Worm (Caenorhabditis elegans) whole organism, L1 larva: Measurements from ENCODE around the gene aex-3.

Experiments
- C16A3.4 ChIP-seq: fragments of 150-350 bp; optimal IDR thresholded peaks from 2 replicates; lab custom pipeline; 2014; ENCODE audit warnings: missing biosample characterization, missing genetic modification characterization
- C34B4.2 ChIP-seq: sonication (generic microtip); optimal IDR thresholded peaks from 2 replicates; lab custom pipeline; 2017; ENCODE audit warnings: mild to moderate bottlenecking, missing genetic modification characterization, missing compliant biosample characterization
- aha-1 ChIP-seq: fragments of 150-350 bp; optimal IDR thresholded peaks from 2 replicates; lab custom pipeline; 2014; ENCODE audit warnings: missing biosample characterization, missing genetic modification characterization
- alr-1 ChIP-seq: fragments of 200-800 bp; sonication (Bioruptor generic); optimal IDR thresholded peaks from 2 replicates; lab custom pipeline; 2018; ENCODE audit warnings: borderline replicate concordance, mild to moderate bottlenecking, missing genetic modification characterization, missing compliant biosample characterization
- aly-2 ChIP-seq: fragments of 150-350 bp; optimal IDR thresholded peaks from 2 replicates; lab custom pipeline; 2014; ENCODE audit warnings: missing biosample characterization, missing genetic modification characterization
- ama-1 ChIP-seq: fragments of 150-350 bp; optimal IDR thresholded peaks from 2 replicates; lab custom pipeline; 2014
- blmp-1 ChIP-seq: fragments of 150-350 bp; optimal IDR thresholded peaks from 2 replicates; lab custom pipeline; 2014; ENCODE audit warnings: missing biosample characterization, missing genetic modification characterization
- ceh-63 ChIP-seq: fragments of 200-800 bp; sonication (Bioruptor generic); optimal IDR thresholded peaks from 2 replicates; lab custom pipeline; 2018; ENCODE audit warnings: mild to moderate bottlenecking, missing genetic modification characterization, missing compliant biosample characterization
- ceh-8 ChIP-seq: fragments of 200-800 bp; sonication (Bioruptor generic); optimal IDR thresholded peaks from 2 replicates; lab custom pipeline; 2018; ENCODE audit warnings: mild to moderate bottlenecking, missing genetic modification characterization, moderate library complexity, missing compliant biosample characterization
- ceh-82 ChIP-seq, 3 experiments: fragments of 150-350 bp in 1 of 3; sonication (generic microtip) in 2 of 3; optimal IDR thresholded peaks; 2 replicates each; lab custom pipeline; 2014 to 2017; ENCODE audit warnings: missing biosample characterization in 3 of 3, missing genetic modification characterization in 3 of 3
- ceh-90 ChIP-seq: sonication (generic microtip); optimal IDR thresholded peaks from 2 replicates; lab custom pipeline; 2016; ENCODE audit warnings: missing genetic modification characterization, missing compliant biosample characterization
- dpl-1 ChIP-seq, 3 experiments: fragments of 150-350 bp in 2 of 3; sonication (generic microtip) in 1 of 3; optimal IDR thresholded peaks; 2 replicates each; lab custom pipeline; 2014 to 2017; ENCODE audit warnings: missing biosample characterization in 3 of 3, missing genetic modification characterization in 3 of 3, missing genetic modification reagents in 3 of 3
- efl-1 ChIP-seq, 4 experiments: fragments of 150-350 bp; optimal IDR thresholded peaks in 3 of 4; peaks in 1 of 4; 1 replicate in 1 of 4; 2 replicates in 3 of 4; lab custom pipeline; 2014; ENCODE audit warnings: missing biosample characterization in 2 of 4, missing genetic modification characterization in 2 of 4, missing genetic modification reagents in 2 of 4
- elt-3 ChIP-seq, 6 experiments: fragments of 150-350 bp in 1 of 6; sonication (generic microtip); optimal IDR thresholded peaks; 2 replicates each; lab custom pipeline; 2017 to 2018; ENCODE audit warnings: missing biosample characterization in 6 of 6, missing genetic modification characterization in 6 of 6, inconsistent platforms in 1 of 6
- fkh-10 ChIP-seq: sonication (generic microtip); optimal IDR thresholded peaks from 2 replicates; lab custom pipeline; 2017; ENCODE audit warnings: missing biosample characterization, missing genetic modification reagents, missing genetic modification characterization
- fkh-8 ChIP-seq: sonication (generic microtip); optimal IDR thresholded peaks from 2 replicates; lab custom pipeline; 2016; ENCODE audit warnings: mild to moderate bottlenecking, missing genetic modification characterization, missing compliant biosample characterization
- isw-1 ChIP-seq: fragments of 200-800 bp; sonication (Bioruptor generic); IDR thresholded peaks from 2 replicates; pipeline ENCODE4 v1.3.6; 2022; ENCODE audit warnings: missing genetic modification characterization, missing compliant biosample characterization
- jun-1 ChIP-seq: fragments of 150-350 bp; optimal IDR thresholded peaks from 2 replicates; lab custom pipeline; 2014; ENCODE audit warnings: missing biosample characterization, missing genetic modification reagents, missing genetic modification characterization
- lin-14 ChIP-seq: fragments of 200-800 bp; sonication (Bioruptor generic); optimal IDR thresholded peaks from 2 replicates; lab custom pipeline; 2018; ENCODE audit warnings: mild to moderate bottlenecking, missing genetic modification characterization, moderate library complexity, missing compliant biosample characterization
- lin-35 ChIP-seq, 2 experiments: fragments of 150-350 bp; optimal IDR thresholded peaks; 2 replicates each; lab custom pipeline; 2014; ENCODE audit warnings: missing biosample characterization in 2 of 2, missing genetic modification characterization in 2 of 2, missing genetic modification reagents in 2 of 2
- lir-3 ChIP-seq: sonication (generic microtip); optimal IDR thresholded peaks from 2 replicates; lab custom pipeline; 2016; ENCODE audit warnings: mild to moderate bottlenecking, missing genetic modification characterization, moderate library complexity, missing compliant biosample characterization; ENCODE audit not compliant: poor library complexity
- mef-2 ChIP-seq: fragments of 150-350 bp; optimal IDR thresholded peaks from 2 replicates; lab custom pipeline; 2014; ENCODE audit warnings: missing biosample characterization, missing genetic modification characterization
- mep-1 ChIP-seq: fragments of 150-350 bp; optimal IDR thresholded peaks from 2 replicates; lab custom pipeline; 2014; ENCODE audit warnings: missing biosample characterization, missing genetic modification characterization
- nhr-11 ChIP-seq: fragments of 150-350 bp; optimal IDR thresholded peaks from 2 replicates; lab custom pipeline; 2014; ENCODE audit warnings: missing biosample characterization, missing genetic modification characterization
- nhr-237 ChIP-seq: fragments of 150-350 bp; optimal IDR thresholded peaks from 2 replicates; lab custom pipeline; 2014; ENCODE audit warnings: missing biosample characterization, missing genetic modification characterization
- nhr-47 ChIP-seq: sonication (generic microtip); optimal IDR thresholded peaks from 2 replicates; lab custom pipeline; 2016; ENCODE audit warnings: mild to moderate bottlenecking, missing genetic modification characterization, moderate library complexity, missing compliant biosample characterization
- nhr-85 ChIP-seq: sonication (generic microtip); peaks from one replicate; lab custom pipeline; 2016; ENCODE audit warnings: missing genetic modification characterization, inconsistent platforms, missing compliant biosample characterization
- pax-3 ChIP-seq: fragments of 200-800 bp; sonication (Bioruptor generic); optimal IDR thresholded peaks from 2 replicates; lab custom pipeline; 2018; ENCODE audit warnings: mild to moderate bottlenecking, missing genetic modification characterization, moderate library complexity, missing compliant biosample characterization
- pqm-1 ChIP-seq: sonication (generic microtip); optimal IDR thresholded peaks from 3 replicates; lab custom pipeline; 2017; ENCODE audit warnings: missing biosample characterization, missing genetic modification characterization
- skn-1 ChIP-seq: fragments of 150-350 bp; optimal IDR thresholded peaks from 2 replicates; lab custom pipeline; 2014; ENCODE audit warnings: missing biosample characterization, missing genetic modification characterization
- snu-23 ChIP-seq: sonication (generic microtip); optimal IDR thresholded peaks from 2 replicates; lab custom pipeline; 2016; ENCODE audit warnings: missing genetic modification characterization, missing compliant biosample characterization
- sox-4 ChIP-seq: sonication (generic microtip); optimal IDR thresholded peaks from 2 replicates; lab custom pipeline; 2016; ENCODE audit warnings: missing genetic modification characterization, missing compliant biosample characterization
- sptf-1 ChIP-seq: fragments of 150-350 bp; optimal IDR thresholded peaks from 2 replicates; lab custom pipeline; 2014; ENCODE audit warnings: missing biosample characterization, missing genetic modification characterization
- sup-37 ChIP-seq: fragments of 200-800 bp; sonication (Bioruptor generic); optimal IDR thresholded peaks from 2 replicates; lab custom pipeline; 2018; ENCODE audit warnings: mild to moderate bottlenecking, missing genetic modification characterization, missing compliant biosample characterization
- swsn-7 ChIP-seq: sonication (generic microtip); optimal IDR thresholded peaks from 2 replicates; lab custom pipeline; 2016; ENCODE audit warnings: missing genetic modification characterization, missing compliant biosample characterization
- tbx-2 ChIP-seq: sonication (generic microtip); optimal IDR thresholded peaks from 2 replicates; lab custom pipeline; 2016; ENCODE audit warnings: missing genetic modification characterization, missing compliant biosample characterization
- tlp-1 ChIP-seq: fragments of 150-350 bp; optimal IDR thresholded peaks from 2 replicates; lab custom pipeline; 2014; ENCODE audit warnings: missing biosample characterization, missing genetic modification characterization
- unc-30 ChIP-seq: sonication (generic microtip); optimal IDR thresholded peaks from 2 replicates; lab custom pipeline; 2017; ENCODE audit warnings: missing biosample characterization, missing genetic modification characterization
- unc-62 ChIP-seq: fragments of 150-350 bp; optimal IDR thresholded peaks from 2 replicates; lab custom pipeline; 2014; ENCODE audit warnings: missing biosample characterization, missing genetic modification reagents, missing genetic modification characterization
- unc-98 ChIP-seq: fragments of 200-800 bp; sonication (Bioruptor generic); IDR thresholded peaks from 2 replicates; pipeline ENCODE4 v1.3.6; 2022; ENCODE audit warnings: missing genetic modification characterization, missing compliant biosample characterization
- zag-1 ChIP-seq: fragments of 150-350 bp; optimal IDR thresholded peaks from 2 replicates; lab custom pipeline; 2014; ENCODE audit warnings: missing biosample characterization, missing genetic modification characterization
- zip-4 ChIP-seq: fragments of 200-800 bp; sonication (Bioruptor generic); optimal IDR thresholded peaks from 2 replicates; lab custom pipeline; 2018; ENCODE audit warnings: mild to moderate bottlenecking, missing genetic modification characterization, moderate library complexity, missing compliant biosample characterization

Gene aex-3

ce11 chrX:763452-763851 lies 3.9 kb upstream of the aex-3 start, which contains the start of gene dyf-11:
Gene dyf-11, plus strand, starts transcription at chrX:763752.
- TF ChIP-seq nhr-47 (tag; lab: Kevin White, UChicago) (peak; percentile 21), mef-2 (tag; lab: Kevin White, UChicago) (no peak), fkh-8 (tag; lab: Kevin White, UChicago) (peak; percentile 90), ceh-8 (GFP tag; lab: Kevin White, UChicago) (peak; percentile 16), pqm-1 (tag; lab: Kevin White, UChicago) (no peak), ama-1 (lab: Kevin White, UChicago) (no peak), unc-30 (no peak), lir-3 (tag; lab: Kevin White, UChicago) (no peak), efl-1 (optimal IDR thresholded peaks at IDR 0.05; lab: Kevin White, UChicago) (no peak), efl-1 (GFP tag; optimal IDR thresholded peaks at IDR 0.05 in 1 of 2; lab: Kevin White, UChicago) (no peak), skn-1 (tag; lab: Kevin White, UChicago) (peak; percentile 67)
- TF ChIP-seq, all 84 proteins: peak for 4

ce11 chrX:760579-760978 lies 1.0 kb upstream of the aex-3 start:
- TF ChIP-seq pqm-1 (tag; lab: Kevin White, UChicago) (no peak), aly-2 (tag; lab: Kevin White, UChicago) (no peak), unc-30 (no peak), ceh-8 (GFP tag; lab: Kevin White, UChicago) (peak; percentile 56), pax-3 (tag; lab: Kevin White, UChicago) (peak; percentile 10), nhr-85 (tag; lab: Kevin White, UChicago) (no peak), sup-37 (GFP tag; lab: Kevin White, UChicago) (no peak), ceh-63 (GFP tag; lab: Kevin White, UChicago) (peak; percentile 1), fkh-10 (GFP tag; lab: Kevin White, UChicago) (peak; percentile 48), fkh-8 (tag; lab: Kevin White, UChicago) (peak; percentile 77), skn-1 (tag; lab: Kevin White, UChicago) (no peak), unc-62 (no peak), unc-98 (no peak), sox-4 (tag; lab: Kevin White, UChicago) (no peak), lin-14 (GFP tag; lab: Kevin White, UChicago) (peak; percentile 88), aha-1 (tag; lab: Kevin White, UChicago) (no peak), swsn-7 (tag; lab: Kevin White, UChicago) (peak; percentile 23), nhr-237 (tag; lab: Kevin White, UChicago) (no peak), lin-35 (GFP tag; optimal IDR thresholded peaks at IDR 0.05; lab: Kevin White, UChicago) (peak in 1 of 2 experiments; percentile 9), tlp-1 (tag; lab: Kevin White, UChicago) (no peak), snu-23 (peak; percentile 26), isw-1 (no peak), nhr-11 (tag; lab: Kevin White, UChicago) (no peak), jun-1 (no peak), zip-4 (no peak), mep-1 (peak; percentile 41), ceh-82 (tag; optimal IDR thresholded peaks at IDR 0.05; lab: Kevin White, UChicago) (peak; percentile 6 to 64 (median 19)), zag-1 (tag; lab: Kevin White, UChicago) (no peak), blmp-1 (tag; lab: Kevin White, UChicago) (peak; percentile 29), nhr-47 (tag; lab: Kevin White, UChicago) (peak; percentile 15), elt-3 (tag; optimal IDR thresholded peaks at IDR 0.05; lab: Kevin White, UChicago) (no peak)

- no peak for TF ChIP-seq dpl-1 (GFP tag; optimal IDR thresholded peaks at IDR 0.05; lab: Kevin White, UChicago)
- no peak for TF ChIP-seq sptf-1 (tag; lab: Kevin White, UChicago)
- no peak for TF ChIP-seq C16A3.4
- no peak for TF ChIP-seq tbx-2
- no peak for TF ChIP-seq alr-1
- no peak for TF ChIP-seq zag-1 (tag; lab: Kevin White, UChicago)
- no peak for TF ChIP-seq isw-1
- TF ChIP-seq C34B4.2 (tag; lab: Kevin White, UChicago), result no peak
- TF ChIP-seq mep-1, result no peak
- TF ChIP-seq ceh-90 (tag; lab: Kevin White, UChicago), result no peak
- TF ChIP-seq, all 84 proteins: peak for 0
Observed at ce11 chrX:748319-748718, 11.2 kb downstream of the aex-3 start.
